Worm (Caenorhabditis elegans) whole organism, L1 larva: ENCODE measurements around the gene ZK792.1.

Source experiments
- C34B4.2 ChIP-seq: sonication (generic microtip); optimal IDR thresholded peaks from 2 replicates; lab custom pipeline; 2017; ENCODE audit warnings: mild to moderate bottlenecking, missing genetic modification characterization, missing compliant biosample characterization
- ceh-82 ChIP-seq, 3 experiments: fragments of 150-350 bp in 1 of 3; sonication (generic microtip) in 2 of 3; optimal IDR thresholded peaks; 2 replicates each; lab custom pipeline; 2014 to 2017; ENCODE audit warnings: missing biosample characterization in 3 of 3, missing genetic modification characterization in 3 of 3
- dsc-1 ChIP-seq: sonication (generic microtip); optimal IDR thresholded peaks from 2 replicates; lab custom pipeline; 2016; ENCODE audit warnings: mild to moderate bottlenecking, missing genetic modification characterization, missing compliant biosample characterization
- elt-2 ChIP-seq: sonication (generic microtip); optimal IDR thresholded peaks from 2 replicates; lab custom pipeline; 2016; ENCODE audit warnings: missing genetic modification characterization, mild to moderate bottlenecking, inconsistent platforms, missing compliant biosample characterization, missing genetic modification reagents
- elt-3 ChIP-seq, 6 experiments: fragments of 150-350 bp in 1 of 6; sonication (generic microtip); optimal IDR thresholded peaks; 2 replicates each; lab custom pipeline; 2017 to 2018; ENCODE audit warnings: missing biosample characterization in 6 of 6, missing genetic modification characterization in 6 of 6, inconsistent platforms in 1 of 6
- fos-1 ChIP-seq: fragments of 150-350 bp; optimal IDR thresholded peaks from 2 replicates; lab custom pipeline; 2014; ENCODE audit warnings: missing biosample characterization, missing genetic modification characterization
- hlh-4 ChIP-seq: sonication (generic microtip); optimal IDR thresholded peaks from 2 replicates; lab custom pipeline; 2016; ENCODE audit warnings: mild to moderate bottlenecking, missing genetic modification characterization, missing compliant biosample characterization
- lin-13 ChIP-seq: fragments of 150-350 bp; optimal IDR thresholded peaks from 2 replicates; lab custom pipeline; 2014; ENCODE audit warnings: missing biosample characterization, missing genetic modification reagents, missing genetic modification characterization
- lin-14 ChIP-seq: fragments of 200-800 bp; sonication (Bioruptor generic); optimal IDR thresholded peaks from 2 replicates; lab custom pipeline; 2018; ENCODE audit warnings: mild to moderate bottlenecking, missing genetic modification characterization, moderate library complexity, missing compliant biosample characterization
- lin-15B ChIP-seq: fragments of 150-350 bp; sonication (generic microtip); optimal IDR thresholded peaks from 3 replicates; lab custom pipeline; 2014; ENCODE audit warnings: missing biosample characterization, missing genetic modification characterization
- mef-2 ChIP-seq: fragments of 150-350 bp; optimal IDR thresholded peaks from 2 replicates; lab custom pipeline; 2014; ENCODE audit warnings: missing biosample characterization, missing genetic modification characterization
- mep-1 ChIP-seq: fragments of 150-350 bp; optimal IDR thresholded peaks from 2 replicates; lab custom pipeline; 2014; ENCODE audit warnings: missing biosample characterization, missing genetic modification characterization
- nhr-11 ChIP-seq: fragments of 150-350 bp; optimal IDR thresholded peaks from 2 replicates; lab custom pipeline; 2014; ENCODE audit warnings: missing biosample characterization, missing genetic modification characterization
- nhr-20 ChIP-seq: sonication (generic microtip); optimal IDR thresholded peaks from 2 replicates; lab custom pipeline; 2016; ENCODE audit warnings: mild to moderate bottlenecking, missing genetic modification characterization, missing compliant biosample characterization
- nhr-237 ChIP-seq: fragments of 150-350 bp; optimal IDR thresholded peaks from 2 replicates; lab custom pipeline; 2014; ENCODE audit warnings: missing biosample characterization, missing genetic modification characterization
- nhr-77 ChIP-seq: fragments of 150-350 bp; optimal IDR thresholded peaks from 2 replicates; lab custom pipeline; 2014; ENCODE audit warnings: missing biosample characterization, missing genetic modification characterization
- nhr-85 ChIP-seq: sonication (generic microtip); peaks from one replicate; lab custom pipeline; 2016; ENCODE audit warnings: missing genetic modification characterization, inconsistent platforms, missing compliant biosample characterization
- pax-3 ChIP-seq: fragments of 200-800 bp; sonication (Bioruptor generic); optimal IDR thresholded peaks from 2 replicates; lab custom pipeline; 2018; ENCODE audit warnings: mild to moderate bottlenecking, missing genetic modification characterization, moderate library complexity, missing compliant biosample characterization
- rnt-1 ChIP-seq: sonication (generic microtip); optimal IDR thresholded peaks from 2 replicates; lab custom pipeline; 2016; ENCODE audit warnings: mild to moderate bottlenecking, missing genetic modification characterization, moderate library complexity, missing compliant biosample characterization
- sup-37 ChIP-seq: fragments of 200-800 bp; sonication (Bioruptor generic); optimal IDR thresholded peaks from 2 replicates; lab custom pipeline; 2018; ENCODE audit warnings: mild to moderate bottlenecking, missing genetic modification characterization, missing compliant biosample characterization
- zip-4 ChIP-seq: fragments of 200-800 bp; sonication (Bioruptor generic); optimal IDR thresholded peaks from 2 replicates; lab custom pipeline; 2018; ENCODE audit warnings: mild to moderate bottlenecking, missing genetic modification characterization, moderate library complexity, missing compliant biosample characterization

The ZK792.1 gene

DNA sequence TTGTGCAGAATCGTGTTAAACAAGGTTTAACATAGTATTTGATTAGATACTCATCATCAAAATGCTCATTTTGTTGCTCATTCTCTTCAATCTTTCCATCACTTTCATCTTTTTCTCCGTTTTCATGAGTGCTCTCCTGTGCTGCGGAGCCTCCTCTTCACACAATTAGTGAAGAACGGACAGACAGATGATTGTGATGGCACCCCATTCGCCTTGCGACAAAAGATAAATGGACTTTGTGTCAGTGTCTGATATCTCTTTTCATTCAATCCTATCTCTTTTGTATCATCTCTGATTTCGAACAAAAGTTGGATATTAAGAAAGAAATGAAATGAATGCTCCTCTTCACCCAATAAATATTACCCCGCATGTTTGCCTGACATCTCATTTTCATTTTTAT lies 50.7 kb downstream of the ZK792.1 start (continued):
- TF ChIP-seq hlh-4 (tag; lab: Kevin White, UChicago) = no peak
- TF ChIP-seq C34B4.2 = no peak
- TF ChIP-seq lin-14 (GFP tag; lab: Kevin White, UChicago) = peak; percentile 88
- no peak for TF ChIP-seq elt-2 (tag; lab: Kevin White, UChicago)
- TF ChIP-seq zip-4 = no peak
- peak; percentile 56 for TF ChIP-seq rnt-1 (tag; lab: Kevin White, UChicago)
- no peak for TF ChIP-seq mef-2 (tag; lab: Kevin White, UChicago)
- TF ChIP-seq lin-13 (GFP tag; lab: Kevin White, UChicago) = no peak
- TF ChIP-seq nhr-11 = no peak
- no peak for TF ChIP-seq sup-37 (GFP tag; lab: Kevin White, UChicago)
- no peak for TF ChIP-seq nhr-77 (tag; lab: Kevin White, UChicago)
- TF ChIP-seq pax-3 (tag; lab: Kevin White, UChicago) = no peak
- no peak for TF ChIP-seq mep-1 (tag; lab: Kevin White, UChicago)

DNA sequence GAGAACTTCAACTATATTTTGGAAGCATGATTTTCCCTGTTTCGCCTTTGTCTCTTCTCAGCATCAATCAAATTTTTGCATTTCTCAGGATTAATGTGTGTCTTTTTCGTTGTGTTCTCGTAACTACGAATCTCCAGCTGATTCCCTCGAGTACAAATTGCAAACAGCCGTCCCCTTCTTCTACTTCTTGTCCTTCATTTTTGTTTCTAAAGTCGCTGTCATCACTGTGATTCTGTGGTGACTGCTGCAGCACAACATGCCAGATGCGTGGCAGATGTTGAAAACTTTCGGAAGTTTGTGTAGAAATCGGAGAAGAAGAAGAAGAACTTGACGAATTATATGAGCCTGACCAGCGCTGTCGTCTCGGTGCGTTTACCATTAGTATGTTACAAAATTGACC lies 53.6 kb downstream of the ZK792.1 start:
- peak; percentile 60 for TF ChIP-seq dsc-1 (tag; lab: Kevin White, UChicago)
- no peak for TF ChIP-seq nhr-20 (tag; lab: Kevin White, UChicago)
- TF ChIP-seq nhr-11 = no peak
- TF ChIP-seq, all 84 proteins: peak for 1

- TF ChIP-seq fos-1 (tag; lab: Kevin White, UChicago) (no peak), mef-2 (tag; lab: Kevin White, UChicago) (no peak), elt-3 (tag; optimal IDR thresholded peaks at IDR 0.05; lab: Kevin White, UChicago) (no peak), lin-15B (no peak), nhr-20 (tag; lab: Kevin White, UChicago) (no peak), nhr-237 (tag; lab: Kevin White, UChicago) (no peak), nhr-77 (tag; lab: Kevin White, UChicago) (no peak), nhr-85 (tag; lab: Kevin White, UChicago) (no peak), ceh-82 (tag; optimal IDR thresholded peaks at IDR 0.05; lab: Kevin White, UChicago) (no peak)
These were observed 55.1 kb downstream of the ZK792.1 start, which contains the start of gene magi-1 for ce11 chrIV:11714739-11715138. Gene magi-1, plus strand, starts transcription at chrIV:11715039.
